Fruit fly (Drosophila melanogaster): ENCODE measurements around the gene CG5646.

DNA sequence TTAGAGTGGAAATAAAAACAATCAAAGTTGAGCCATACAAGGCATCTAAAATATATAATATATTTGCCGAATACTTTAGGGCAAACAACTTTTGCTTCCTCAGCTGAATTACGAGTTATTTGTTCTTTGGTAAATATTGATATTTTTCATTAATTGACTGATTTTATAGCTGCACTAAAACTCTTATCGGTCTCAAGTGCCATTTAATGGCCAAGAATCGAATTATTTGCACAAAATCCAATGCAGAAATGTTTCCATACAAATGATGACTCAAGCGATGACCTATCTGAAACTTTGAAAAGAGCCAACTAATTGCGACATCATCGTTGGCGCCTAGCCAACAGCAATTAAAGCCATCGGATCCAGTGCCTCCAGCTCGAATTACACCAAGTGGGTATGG is 7.7 kb downstream of the CG5646 start:
- TF ChIP-seq psq (optimal IDR thresholded peaks at IDR 0.05) (no peak), usp (GFP tag; optimal IDR thresholded peaks at IDR 0.05) (no peak), EcR (GFP tag; optimal IDR thresholded peaks at IDR 0.05) (no peak), Dll (optimal IDR thresholded peaks at IDR 0.05) (no peak), CG8478 (optimal IDR thresholded peaks at IDR 0.05) (no peak)
